Worm (Caenorhabditis elegans): ENCODE measurements around the gene T05A1.5.
A peak's percentile ranks its signal among the peaks of the same experiment; 100 is the strongest.
"Not testable (repeated sequence)": the region's sequence is repeated elsewhere in the genome, so short reads cannot be mapped to it uniquely, and the experiment has no call there.

T05A1.5 gene

DNA sequence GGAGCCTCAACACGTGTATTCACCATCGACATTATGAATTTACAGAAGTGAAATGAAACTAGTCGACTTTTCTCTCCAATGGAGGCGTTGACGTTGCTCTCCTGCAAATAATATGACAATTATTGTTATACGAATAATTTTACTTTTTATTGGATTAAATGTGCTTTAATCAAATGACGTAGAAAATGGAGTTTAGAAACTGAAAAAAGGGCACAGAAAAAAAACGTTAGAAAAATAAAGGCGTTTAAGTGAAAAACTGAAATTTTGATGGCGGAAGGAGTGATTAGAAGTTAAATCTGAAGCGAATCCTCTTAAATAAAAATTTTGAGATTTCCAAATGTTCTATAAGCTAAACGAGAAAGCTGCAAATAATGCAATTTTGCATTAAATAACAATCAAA is 33.9 kb downstream of the T05A1.5 start, which contains the start of gene npr-2:
Gene npr-2 (minus strand): TSS at position 101 of the 400 bp plus-strand sequence.
- TF ChIP-seq ceh-18 (tag; optimal IDR thresholded peaks at IDR 0.05), result no peak
- TF ChIP-seq elt-4 (tag; optimal IDR thresholded peaks at IDR 0.05), result no peak
- TF ChIP-seq mec-3 (tag; optimal IDR thresholded peaks at IDR 0.05; ENCODE audit: borderline replicate concordance), result no peak
- TF ChIP-seq sdc-2 (tag; optimal IDR thresholded peaks at IDR 0.05), result no peak
- TF ChIP-seq pax-1 (tag; optimal IDR thresholded peaks at IDR 0.05), result no peak
- no peak for TF ChIP-seq nfya-1 (tag; optimal IDR thresholded peaks at IDR 0.05)
- no peak for TF ChIP-seq che-1 (tag; optimal IDR thresholded peaks at IDR 0.05)
- TF ChIP-seq pha-2 (tag; optimal IDR thresholded peaks at IDR 0.05), result no peak

DNA sequence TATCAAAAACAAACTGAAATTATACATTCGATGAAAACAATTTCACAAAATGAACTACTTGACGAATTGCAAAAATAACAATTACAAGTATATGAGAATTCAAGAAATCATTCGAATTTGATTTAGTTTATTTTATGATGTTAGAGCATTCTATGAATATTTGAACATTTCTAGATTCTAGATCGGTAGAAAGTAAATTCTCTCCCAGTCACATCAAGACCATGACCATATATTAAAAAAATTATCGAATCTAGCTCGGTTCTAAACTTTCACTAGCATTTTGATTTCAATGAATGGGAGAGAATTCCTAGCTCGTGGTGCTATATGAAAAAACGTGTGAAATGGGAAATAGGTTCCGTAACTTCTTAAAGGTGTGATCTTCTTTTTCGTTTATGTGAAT is 38.3 kb downstream of the T05A1.5 start:
- TF ChIP-seq C38D4.7 (GFP tag; optimal IDR thresholded peaks at IDR 0.05) (no peak), lim-6 (tag; optimal IDR thresholded peaks at IDR 0.05) (no peak), ceh-18 (tag; optimal IDR thresholded peaks at IDR 0.05) (no peak), ceh-45 (GFP tag; IDR thresholded peaks at IDR 0.05) (no peak), ttx-3 (tag; optimal IDR thresholded peaks at IDR 0.05) (no peak)

DNA sequence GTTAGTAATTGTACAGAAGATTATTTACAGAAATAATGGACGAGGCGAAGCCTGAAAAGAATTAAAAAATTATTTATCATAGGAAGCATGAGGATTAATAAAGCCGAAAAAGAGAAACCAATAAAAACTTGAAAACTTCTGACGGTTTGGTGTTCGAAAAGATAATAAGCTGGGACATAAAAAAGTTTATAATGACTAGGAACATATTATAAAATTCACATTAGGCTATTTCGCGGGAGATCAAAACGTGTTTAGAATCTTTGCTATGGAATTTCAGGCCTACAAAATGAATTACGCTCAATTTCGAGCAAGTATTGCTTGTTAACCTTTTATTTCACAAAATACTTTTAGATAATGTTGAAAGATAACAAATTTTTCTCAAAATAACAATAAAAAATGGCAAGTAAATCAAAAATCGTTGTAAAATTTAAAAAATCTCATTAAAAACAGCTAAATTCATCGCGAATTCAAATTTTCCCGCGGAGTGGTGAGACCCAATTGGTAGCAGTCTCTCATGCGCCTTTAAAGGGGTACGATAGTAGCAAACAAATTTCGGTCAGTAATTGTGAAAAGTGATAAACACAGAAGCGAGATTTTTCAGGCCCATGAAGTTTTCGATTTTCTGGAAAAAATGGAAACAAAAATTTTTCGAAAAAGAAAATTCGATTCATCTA is 42.8 kb downstream of the T05A1.5 start, which contains the start of gene trcs-1:
Gene trcs-1 (minus strand): TSS at position 51 of the 674 bp plus-strand sequence.
- TF ChIP-seq fkh-10 (GFP tag; optimal IDR thresholded peaks at IDR 0.05) (no peak), npax-4 (tag; optimal IDR thresholded peaks at IDR 0.05) (no peak), gmeb-2 (tag; optimal IDR thresholded peaks at IDR 0.05) (no peak), C38D4.7 (GFP tag; optimal IDR thresholded peaks at IDR 0.05) (no peak), F13H6.1 (tag; optimal IDR thresholded peaks at IDR 0.05) (no peak), nhr-11 (tag; optimal IDR thresholded peaks at IDR 0.05) (no peak), ceh-48 (tag; optimal IDR thresholded peaks at IDR 0.05) (no peak), hlh-13 (GFP tag; optimal IDR thresholded peaks at IDR 0.05) (no peak), che-1 (tag; optimal IDR thresholded peaks at IDR 0.05) (no peak), zip-5 (tag; optimal IDR thresholded peaks at IDR 0.05) (no peak), lim-6 (tag; optimal IDR thresholded peaks at IDR 0.05) (no peak), ama-1 (optimal IDR thresholded peaks at IDR 0.05) (no peak), pha-4 (tag; optimal IDR thresholded peaks at IDR 0.05) (no peak), unc-3 (GFP tag; conservative IDR thresholded peaks at IDR 0.05) (no peak), unc-3 (tag; optimal IDR thresholded peaks at IDR 0.05) (no peak), K02D7.2 (tag; optimal IDR thresholded peaks at IDR 0.05) (no peak), pag-3 (tag; optimal IDR thresholded peaks at IDR 0.05; ENCODE audit: borderline replicate concordance) (no peak), elt-4 (tag; optimal IDR thresholded peaks at IDR 0.05) (no peak), ref-2 (tag; optimal IDR thresholded peaks at IDR 0.05) (no peak), madf-2 (tag; optimal IDR thresholded peaks at IDR 0.05) (no peak)

DNA sequence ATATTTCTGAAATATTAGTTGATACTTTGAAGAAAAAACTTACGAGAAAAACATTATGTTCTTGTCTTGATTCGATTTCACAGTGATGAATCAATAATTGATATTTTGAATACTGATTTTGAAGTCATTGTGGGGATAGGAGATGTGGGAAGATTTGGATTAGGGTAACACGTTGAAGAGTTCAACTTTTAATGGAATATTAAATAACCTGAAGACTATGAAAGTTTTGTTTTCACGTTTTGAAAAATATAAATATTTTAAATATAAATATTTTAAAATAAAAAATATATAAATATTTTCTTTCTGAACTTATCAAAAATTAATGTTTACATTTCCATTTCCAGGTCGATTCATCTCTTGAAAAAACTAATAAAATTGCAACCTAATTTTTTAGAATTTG is 46.3 kb downstream of the T05A1.5 start, which contains the start of gene pei-1:
Gene pei-1 (minus strand): TSS at position 101 of the 400 bp plus-strand sequence.
- TF ChIP-seq ahr-1 (tag; optimal IDR thresholded peaks at IDR 0.05) (no peak), unc-42 (tag; optimal IDR thresholded peaks at IDR 0.05) (no peak)

DNA sequence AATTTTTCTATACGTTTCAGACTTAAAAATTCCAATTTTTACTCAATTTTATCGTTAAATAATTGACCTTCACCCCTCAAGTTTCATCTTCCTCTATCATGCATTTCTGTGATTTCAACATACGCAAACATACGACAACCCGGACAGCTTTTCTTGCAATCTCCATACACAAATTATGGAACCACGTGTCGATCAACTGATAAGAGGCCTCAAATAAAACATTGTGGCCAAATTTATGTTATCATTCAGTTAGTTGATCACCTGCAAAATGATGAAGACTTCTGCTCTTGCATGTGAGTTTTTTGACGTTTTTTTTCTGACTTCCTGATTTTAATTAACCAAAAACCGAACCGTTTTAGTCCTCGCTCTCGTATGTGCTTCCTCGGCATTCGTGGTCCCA is 47.4 kb downstream of the T05A1.5 start, which contains the start of gene spp-18:
Gene spp-18 (plus strand): TSS at position 257 of the 400 bp plus-strand sequence.
- TF ChIP-seq ceh-18 (tag; optimal IDR thresholded peaks at IDR 0.05) (no peak), elt-2 (tag; optimal IDR thresholded peaks at IDR 0.05) (peak; percentile 27)

DNA sequence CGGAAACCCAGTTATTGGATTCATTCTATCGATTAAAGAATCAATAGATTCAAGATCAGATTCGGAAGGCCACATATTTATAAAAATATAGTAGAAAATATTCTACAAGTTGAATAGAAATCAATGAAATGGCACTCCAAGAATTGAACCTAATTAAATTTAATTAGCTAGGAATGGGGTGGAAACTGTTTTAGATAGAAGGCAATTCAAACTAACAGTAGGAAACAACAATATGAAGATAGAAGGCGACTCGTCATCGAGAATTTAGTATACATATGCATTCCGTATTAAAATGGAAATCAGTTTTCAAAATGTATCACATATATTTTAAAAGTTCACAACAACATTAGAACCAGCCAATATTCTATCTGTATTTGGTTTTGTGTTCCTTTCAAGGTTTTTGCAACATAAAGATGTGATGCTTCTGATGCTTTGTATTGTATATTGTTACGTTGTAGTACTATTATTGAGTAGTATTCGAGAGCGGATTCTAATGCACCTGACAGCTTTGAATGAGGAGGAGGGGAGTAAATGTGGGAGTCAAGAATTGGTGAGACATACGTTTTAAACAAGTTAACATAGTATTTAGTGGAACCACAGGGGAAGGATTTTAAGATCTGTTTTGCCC is 49.8 kb downstream of the T05A1.5 start, which contains the start of the genes F27C8.3 and F27C8.2:
Gene F27C8.3 (minus strand): TSS at position 101 of the 628 bp plus-strand sequence.
Gene F27C8.2 (plus strand): TSS at position 578 of the 628 bp plus-strand sequence.
- TF ChIP-seq ceh-31, ceh-22, npax-4 (tag; optimal IDR thresholded peaks at IDR 0.05): not testable (repeated sequence)

Measured in whole organism, late embryonic.